Worm (Caenorhabditis elegans): Measurements from ENCODE around the gene ceh-41.

ce11 chrX:1848575-1848974 is at the start of gene ceh-41:
- TF ChIP-seq dao-5 (tag; optimal IDR thresholded peaks at IDR 0.05) (no peak), him-1 (tag; optimal IDR thresholded peaks at IDR 0.05) (no peak), W03F9.2 (tag; optimal IDR thresholded peaks at IDR 0.05) (no peak)
